Fruit fly (Drosophila melanogaster) whole organism, embryonic: ENCODE data around the gene TTLL6B.
A peak's percentile ranks its signal among the peaks of the same experiment; 100 is the strongest.

Experiments used
- Ada2b ChIP-seq: fragments of 200-800 bp; sonication (Bioruptor generic); IDR thresholded peaks from 2 replicates; pipeline ENCODE4 v1.3.6; 2022; ENCODE audit warnings: missing biosample characterization, missing genetic modification characterization
- CG10267 ChIP-seq: fragments of 200-800 bp; sonication (Bioruptor generic); optimal IDR thresholded peaks from 2 replicates; lab custom pipeline; 2018; ENCODE audit warnings: missing biosample characterization, mild to moderate bottlenecking, missing genetic modification characterization, moderate library complexity
- CG10654 ChIP-seq: fragments of 200-800 bp; sonication (Bioruptor generic); optimal IDR thresholded peaks from 2 replicates; lab custom pipeline; 2016; ENCODE audit warnings: missing biosample characterization, missing genetic modification characterization
- CG10979 ChIP-seq: fragments of 200-800 bp; sonication (Bioruptor generic); optimal IDR thresholded peaks from 2 replicates; lab custom pipeline; 2018; ENCODE audit warnings: missing biosample characterization, mild to moderate bottlenecking, missing genetic modification characterization, moderate library complexity
- CG11723 ChIP-seq: fragments of 200-800 bp; sonication (Bioruptor generic); optimal IDR thresholded peaks from 2 replicates; lab custom pipeline; 2017; ENCODE audit warnings: missing biosample characterization, mild to moderate bottlenecking, missing genetic modification characterization
- CG12104 ChIP-seq: fragments of 200-800 bp; sonication (Bioruptor generic); optimal IDR thresholded peaks from 3 replicates; lab custom pipeline; 2016; ENCODE audit warnings: missing biosample characterization, missing genetic modification characterization
- CG12299 ChIP-seq: fragments of 200-800 bp; sonication (Bioruptor generic); optimal IDR thresholded peaks from 2 replicates; lab custom pipeline; 2018; ENCODE audit warnings: missing biosample characterization, mild to moderate bottlenecking, missing genetic modification characterization
- CG13296 ChIP-seq: fragments of 200-800 bp; sonication (Bioruptor generic); optimal IDR thresholded peaks from 3 replicates; lab custom pipeline; 2018; ENCODE audit warnings: missing biosample characterization, mild to moderate bottlenecking, missing genetic modification characterization
- CG13624 ChIP-seq: fragments of 200-800 bp; sonication (Bioruptor generic); optimal IDR thresholded peaks from 2 replicates; lab custom pipeline; 2016; ENCODE audit warnings: missing biosample characterization, missing genetic modification characterization
- CG14710 ChIP-seq: fragments of 200-800 bp; sonication (Bioruptor generic); optimal IDR thresholded peaks from 3 replicates; lab custom pipeline; 2019; ENCODE audit warnings: missing biosample characterization, mild to moderate bottlenecking, missing genetic modification characterization, moderate library complexity
- CG15514 ChIP-seq: fragments of 200-800 bp; sonication (Bioruptor generic); optimal IDR thresholded peaks from 3 replicates; lab custom pipeline; 2017; ENCODE audit warnings: missing biosample characterization, missing genetic modification characterization, mild to moderate bottlenecking, moderate library complexity, missing genetic modification reagents
- CG17361 ChIP-seq: fragments of 200-800 bp; sonication (Bioruptor generic); IDR thresholded peaks from 3 replicates; pipeline ENCODE4 v1.3.6; 2022; ENCODE audit warnings: missing biosample characterization, missing genetic modification characterization
- CG17568 ChIP-seq: fragments of 200-800 bp; sonication (Bioruptor generic); optimal IDR thresholded peaks from 2 replicates; lab custom pipeline; 2018; ENCODE audit warnings: missing biosample characterization, mild to moderate bottlenecking, missing genetic modification characterization, moderate library complexity
- CG18262 ChIP-seq: fragments of 200-800 bp; optimal IDR thresholded peaks from 3 replicates; lab custom pipeline; 2019; ENCODE audit warnings: missing biosample characterization, mild to moderate bottlenecking, missing genetic modification characterization, moderate library complexity
- CG18599 ChIP-seq: fragments of 200-800 bp; sonication (Bioruptor generic); optimal IDR thresholded peaks from 3 replicates; lab custom pipeline; 2017; ENCODE audit warnings: missing biosample characterization, missing genetic modification characterization, mild to moderate bottlenecking, moderate library complexity, missing genetic modification reagents
- CG2116 ChIP-seq: fragments of 200-800 bp; sonication (Bioruptor generic); optimal IDR thresholded peaks from 3 replicates; lab custom pipeline; 2018; ENCODE audit warnings: missing biosample characterization, mild to moderate bottlenecking, missing genetic modification characterization
- CG2120 ChIP-seq: fragments of 200-800 bp; sonication (Bioruptor generic); optimal IDR thresholded peaks from 3 replicates; lab custom pipeline; 2016; ENCODE audit warnings: missing biosample characterization, missing genetic modification characterization
- CG2712 ChIP-seq: fragments of 200-800 bp; optimal IDR thresholded peaks from 3 replicates; lab custom pipeline; 2019; ENCODE audit warnings: missing biosample characterization, mild to moderate bottlenecking, missing genetic modification characterization, moderate library complexity
- CG30403 ChIP-seq: fragments of 200-800 bp; sonication (Bioruptor generic); optimal IDR thresholded peaks from 3 replicates; lab custom pipeline; 2016; ENCODE audit warnings: missing biosample characterization, missing genetic modification characterization
- CG31441 ChIP-seq: fragments of 200-800 bp; sonication (Bioruptor generic); IDR thresholded peaks from 2 replicates; pipeline ENCODE4 v1.3.6; 2022; ENCODE audit warnings: missing biosample characterization, missing genetic modification characterization
- CG33557 ChIP-seq: fragments of 200-800 bp; sonication (Bioruptor generic); optimal IDR thresholded peaks from 2 replicates; lab custom pipeline; 2019; ENCODE audit warnings: missing biosample characterization, mild to moderate bottlenecking, missing genetic modification characterization, moderate library complexity
- CG6272 ChIP-seq: fragments of 200-800 bp; sonication (Bioruptor generic); IDR thresholded peaks from 2 replicates; pipeline ENCODE4 v1.3.6; 2022; ENCODE audit warnings: missing biosample characterization, missing genetic modification characterization
- CG9932 ChIP-seq: fragments of 200-800 bp; sonication (Bioruptor generic); IDR thresholded peaks from 2 replicates; pipeline ENCODE4 v1.3.6; 2022; ENCODE audit warnings: missing biosample characterization, missing genetic modification characterization
- Dbx ChIP-seq: fragments of 200-800 bp; sonication (Bioruptor generic); IDR thresholded peaks from 3 replicates; pipeline ENCODE4 v1.3.6; 2022; ENCODE audit warnings: missing biosample characterization, missing genetic modification characterization
- E2f1 ChIP-seq: fragments of 200-800 bp; sonication (Bioruptor generic); IDR thresholded peaks from 2 replicates; pipeline ENCODE4 v1.3.6; 2022; ENCODE audit warnings: missing biosample characterization, missing genetic modification characterization
- Hey ChIP-seq: fragments of 200-800 bp; sonication (Bioruptor generic); optimal IDR thresholded peaks from 3 replicates; lab custom pipeline; 2018; ENCODE audit warnings: missing biosample characterization, mild to moderate bottlenecking, missing genetic modification characterization
- Hr78 ChIP-seq, 2 experiments: fragments of 200-800 bp in 1 of 2; fragments of >200 bp in 1 of 2; sonication (Bioruptor generic) in 1 of 2; optimal IDR thresholded peaks; 2 replicates each; lab custom pipeline; 2017 to 2019; ENCODE audit warnings: missing biosample characterization in 2 of 2, missing genetic modification characterization in 2 of 2, mild to moderate bottlenecking in 1 of 2, moderate library complexity in 1 of 2
- Hsf ChIP-seq: fragments of 200-800 bp; sonication (Bioruptor generic); optimal IDR thresholded peaks from 3 replicates; lab custom pipeline; 2016; ENCODE audit warnings: missing biosample characterization, missing genetic modification characterization
- Mad ChIP-seq: fragments of 200-800 bp; sonication (Bioruptor generic); optimal IDR thresholded peaks from 2 replicates; lab custom pipeline; 2016; ENCODE audit warnings: missing biosample characterization, missing genetic modification characterization
- NFAT ChIP-seq: fragments of 200-800 bp; sonication (Bioruptor generic); IDR thresholded peaks from 2 replicates; pipeline ENCODE4 v1.3.6; 2022; ENCODE audit warnings: missing biosample characterization, missing genetic modification characterization
- Nf-YB ChIP-seq: fragments of 200-800 bp; sonication (Bioruptor generic); optimal IDR thresholded peaks from 3 replicates; lab custom pipeline; 2019; ENCODE audit warnings: missing biosample characterization, mild to moderate bottlenecking, missing genetic modification characterization, moderate library complexity
- Six4 ChIP-seq: fragments of 200-800 bp; sonication (Bioruptor generic); optimal IDR thresholded peaks from 2 replicates; lab custom pipeline; 2016; ENCODE audit warnings: missing biosample characterization, missing genetic modification characterization
- abd-A ChIP-seq: fragments of 200-800 bp; sonication (Bioruptor generic); optimal IDR thresholded peaks from 3 replicates; lab custom pipeline; 2019; ENCODE audit warnings: missing biosample characterization, mild to moderate bottlenecking, missing genetic modification characterization, moderate library complexity
- ara ChIP-seq: fragments of 200-800 bp; sonication (Bioruptor generic); IDR thresholded peaks from 2 replicates; pipeline ENCODE4 v1.3.6; 2022; ENCODE audit warnings: missing biosample characterization, missing genetic modification characterization
- bowl ChIP-seq: fragments of 200-800 bp; sonication (Bioruptor generic); IDR thresholded peaks from 2 replicates; pipeline ENCODE4 v1.3.6; 2022; ENCODE audit warnings: missing biosample characterization, missing genetic modification characterization
- bsh ChIP-seq, 2 experiments: fragments of 200-800 bp; sonication (Bioruptor generic); optimal IDR thresholded peaks; 2 replicates each; lab custom pipeline; 2017 to 2018; ENCODE audit warnings: mild to moderate bottlenecking in 2 of 2, missing biosample characterization in 2 of 2, missing genetic modification characterization in 2 of 2, moderate library complexity in 1 of 2
- chm ChIP-seq: fragments of 200-800 bp; sonication (Bioruptor generic); IDR thresholded peaks from 2 replicates; pipeline ENCODE4 v1.3.6; 2022; ENCODE audit warnings: missing biosample characterization, missing genetic modification characterization
- croc ChIP-seq: fragments of 200-800 bp; sonication (Bioruptor generic); conservative IDR thresholded peaks from 3 replicates; pipeline ENCODE4 v1.3.6; 2022; ENCODE audit warnings: missing biosample characterization, missing genetic modification characterization
- dmrt11E ChIP-seq: fragments of 200-800 bp; sonication (Bioruptor generic); optimal IDR thresholded peaks from 3 replicates; lab custom pipeline; 2018; ENCODE audit warnings: missing biosample characterization, mild to moderate bottlenecking, missing genetic modification characterization, moderate library complexity
- dpn ChIP-seq, 2 experiments: fragments of 200-800 bp; sonication (Bioruptor generic); optimal IDR thresholded peaks; 3 replicates each; lab custom pipeline; 2016; ENCODE audit warnings: missing biosample characterization in 2 of 2, missing genetic modification characterization in 2 of 2
- fd96Cb ChIP-seq: fragments of 200-800 bp; sonication (Bioruptor generic); optimal IDR thresholded peaks from 2 replicates; lab custom pipeline; 2018; ENCODE audit warnings: missing biosample characterization, mild to moderate bottlenecking, missing genetic modification characterization, moderate library complexity
- fru ChIP-seq: fragments of >200 bp; optimal IDR thresholded peaks from 2 replicates; lab custom pipeline; 2017
- knrl ChIP-seq: fragments of 200-800 bp; sonication (Bioruptor generic); IDR thresholded peaks from 3 replicates; pipeline ENCODE4 v1.3.6; 2022; ENCODE audit warnings: missing biosample characterization, missing genetic modification characterization; ENCODE audit not compliant: partially characterized antibody
- nmo ChIP-seq: fragments of 200-800 bp; sonication (Bioruptor generic); optimal IDR thresholded peaks from 2 replicates; lab custom pipeline; 2018; ENCODE audit warnings: missing biosample characterization, mild to moderate bottlenecking, missing genetic modification characterization, moderate library complexity
- pho ChIP-seq: fragments of 200-800 bp; sonication (Bioruptor generic); optimal IDR thresholded peaks from 2 replicates; lab custom pipeline; 2016; ENCODE audit warnings: missing biosample characterization, missing genetic modification characterization
- schlank ChIP-seq: fragments of 200-800 bp; sonication (Bioruptor generic); optimal IDR thresholded peaks from 2 replicates; lab custom pipeline; 2018; ENCODE audit warnings: missing biosample characterization, mild to moderate bottlenecking, missing genetic modification characterization
- sd ChIP-seq: fragments of 200-800 bp; sonication (Bioruptor generic); optimal IDR thresholded peaks from 3 replicates; lab custom pipeline; 2018; ENCODE audit warnings: missing biosample characterization, mild to moderate bottlenecking, missing genetic modification characterization, moderate library complexity
- sens ChIP-seq: fragments of 200-800 bp; sonication (Bioruptor generic); peaks from one replicate; lab custom pipeline; 2016; ENCODE audit warnings: missing biosample characterization, missing genetic modification characterization
- twi ChIP-seq: fragments of 200-800 bp; optimal IDR thresholded peaks from 2 replicates; lab custom pipeline; 2019; ENCODE audit warnings: missing biosample characterization, mild to moderate bottlenecking, missing genetic modification characterization, moderate library complexity
- vfl ChIP-seq: fragments of 200-800 bp; sonication (Bioruptor generic); optimal IDR thresholded peaks from 2 replicates; lab custom pipeline; 2016; ENCODE audit warnings: missing biosample characterization, missing genetic modification characterization

Gene TTLL6B

dm6 chr3R:27289638-27290037, 38.8 kb upstream of the TTLL6B start (continued):
- TF ChIP-seq CG17361 (0 out of 3 replicates have a peak, but pooled peaks have one; percentile 28), Hey (tag; lab: Kevin White, UChicago) (no peak), bsh (GFP tag; optimal IDR thresholded peaks at IDR 0.05; lab: Kevin White, UChicago) (peak in 1 of 2 experiments; percentile 64), knrl (GFP tag; lab: Robert Waterston, UW) (no peak), Hsf (peak; percentile 56), twi (tag; lab: Kevin White, UChicago) (no peak), Dbx (GFP tag; lab: Robert Waterston, UW) (peak; percentile 57; the same call in 1 of the 3 replicates), CG10654 (GFP tag; lab: Kevin White, UChicago) (peak; percentile 2), CG10267 (tag; lab: Kevin White, UChicago) (peak; percentile 17), CG2712 (peak; percentile 62), dmrt11E (peak; percentile 27), CG31441 (GFP tag; lab: Robert Waterston, UW) (peak; percentile 22; the same call in 1 of the 2 replicates), CG9932 (GFP tag; lab: Robert Waterston, UW) (peak; percentile 76), Hr78 (GFP tag; optimal IDR thresholded peaks at IDR 0.05; lab: Kevin White, UChicago) (no peak), Six4 (GFP tag; lab: Kevin White, UChicago) (peak; percentile 5), fru (lab: Kevin White, UChicago) (no peak), CG12299 (tag; lab: Kevin White, UChicago) (no peak), CG30403 (GFP tag; lab: Kevin White, UChicago) (peak; percentile 37), pho (GFP tag; lab: Kevin White, UChicago) (peak; percentile 12), CG13624 (GFP tag; lab: Kevin White, UChicago) (peak; percentile 39), schlank (tag; lab: Kevin White, UChicago) (peak; percentile 13), sd (tag; lab: Kevin White, UChicago) (peak; percentile 36), abd-A (no peak), bowl (GFP tag; lab: Robert Waterston, UW) (no peak), vfl (GFP tag; lab: Kevin White, UChicago) (no peak), Nf-YB (GFP tag; lab: Kevin White, UChicago) (no peak), CG33557 (GFP tag; lab: Kevin White, UChicago) (peak; percentile 8), CG15514 (GFP tag; lab: Kevin White, UChicago) (peak; percentile 15), CG14710 (tag; lab: Kevin White, UChicago) (peak; percentile 17), Ada2b (GFP tag; lab: Robert Waterston, UW) (0 out of 2 replicates have a peak, but pooled peaks have one; percentile 12), CG11723 (GFP tag; lab: Kevin White, UChicago) (peak; percentile 11), CG2120 (GFP tag; lab: Kevin White, UChicago) (peak; percentile 73), E2f1 (0 out of 2 replicates have a peak, but pooled peaks have one; percentile 19), dpn (GFP tag; optimal IDR thresholded peaks at IDR 0.05; lab: Kevin White, UChicago) (peak; percentile 29 to 42), CG10979 (peak; percentile 62), croc (GFP tag; lab: Robert Waterston, UW) (0 out of 3 replicates have a peak, but pooled peaks have one; percentile 12), ara (peak; percentile 39; the same call in 1 of the 2 replicates), NFAT (GFP tag; lab: Robert Waterston, UW) (peak; percentile 38; the same call in 1 of the 2 replicates), chm (GFP tag; lab: Robert Waterston, UW) (0 out of 2 replicates have a peak, but pooled peaks have one; percentile 21), nmo (GFP tag; lab: Kevin White, UChicago) (peak; percentile 37), CG2116 (no peak), CG13296 (GFP tag; lab: Kevin White, UChicago) (peak; percentile 10), CG18262 (peak; percentile 55), Mad (no peak), fd96Cb (tag; lab: Kevin White, UChicago) (peak; percentile 43), CG18599 (GFP tag; lab: Kevin White, UChicago) (peak; percentile 61), sens (peak; percentile 91), CG17568 (no peak), CG12104 (GFP tag; lab: Kevin White, UChicago) (no peak), CG6272 (GFP tag; lab: Robert Waterston, UW) (no peak)
